Fruit fly (Drosophila melanogaster): Measurements from ENCODE around the gene CG8028.
A peak's percentile ranks its signal among the peaks of the same experiment; 100 is the strongest.

The CG8028 gene

dm6 chrX:19317058-19317767 lies 37.1 kb upstream of the CG8028 start (continued):
- no peak for TF ChIP-seq slp2 (GFP tag; optimal IDR thresholded peaks at IDR 0.05)
- peak; percentile 76 for TF ChIP-seq CG17829 (tag; optimal IDR thresholded peaks at IDR 0.05)
- peak; percentile 70 for TF ChIP-seq CG8388 (GFP tag; optimal IDR thresholded peaks at IDR 0.05)
- no peak for TF ChIP-seq CG1603 (tag; optimal IDR thresholded peaks at IDR 0.05)
- no peak for TF ChIP-seq wek (GFP tag; optimal IDR thresholded peaks at IDR 0.05)
- TF ChIP-seq lov (optimal IDR thresholded peaks at IDR 0.05), result no peak
- TF ChIP-seq lov (GFP tag; IDR thresholded peaks at IDR 0.05), result no peak
- TF ChIP-seq CG17385 (GFP tag; optimal IDR thresholded peaks at IDR 0.05), result peak; percentile 62
- TF ChIP-seq CG18262 (tag; optimal IDR thresholded peaks at IDR 0.05), result peak; percentile 76
- peak; percentile 74 for TF ChIP-seq Blimp-1 (GFP tag; optimal IDR thresholded peaks at IDR 0.05)
- TF ChIP-seq Doc2 (GFP tag; IDR thresholded peaks at IDR 0.05), result no peak
- no peak for TF ChIP-seq br (optimal IDR thresholded peaks at IDR 0.05)
- peak; percentile 23 for TF ChIP-seq CG1602 (GFP tag; optimal IDR thresholded peaks at IDR 0.05)
- peak; percentile 6 for TF ChIP-seq CG15601 (tag; optimal IDR thresholded peaks at IDR 0.05)
- TF ChIP-seq sqz (GFP tag; optimal IDR thresholded peaks at IDR 0.05), result no peak
- no peak for TF ChIP-seq pan (optimal IDR thresholded peaks at IDR 0.05)
- peak in 1 of 2 experiments; percentile 50 for TF ChIP-seq pan (GFP tag; optimal IDR thresholded peaks at IDR 0.05 in 1 of 2, IDR thresholded peaks at IDR 0.05 in 1 of 2)
- TF ChIP-seq HLHmδ (GFP tag; optimal IDR thresholded peaks at IDR 0.05), result no peak
- peak; percentile 50 for TF ChIP-seq Fer3 (tag; optimal IDR thresholded peaks at IDR 0.05)
- TF ChIP-seq Ravus (GFP tag; IDR thresholded peaks at IDR 0.05), result no peak; the same call in 1 of the 2 replicates
- TF ChIP-seq sr (GFP tag; IDR thresholded peaks at IDR 0.05), result no peak
- no peak for TF ChIP-seq YL-1 (GFP tag; optimal IDR thresholded peaks at IDR 0.05)
- peak; percentile 69 for TF ChIP-seq CG10267 (tag; optimal IDR thresholded peaks at IDR 0.05)
- TF ChIP-seq CG33213 (GFP tag; optimal IDR thresholded peaks at IDR 0.05), result no peak
- no peak for TF ChIP-seq CG3065 (GFP tag; optimal IDR thresholded peaks at IDR 0.05)
- peak; percentile 69 for TF ChIP-seq Oli (tag; optimal IDR thresholded peaks at IDR 0.05)
- peak; percentile 71 for TF ChIP-seq vvl (GFP tag; IDR thresholded peaks at IDR 0.05)
- no peak for TF ChIP-seq usp (GFP tag; optimal IDR thresholded peaks at IDR 0.05)
- peak; percentile 56 for TF ChIP-seq CG14710 (tag; optimal IDR thresholded peaks at IDR 0.05)
- TF ChIP-seq CG8944 (GFP tag; optimal IDR thresholded peaks at IDR 0.05), result no peak
- peak; percentile 64 for TF ChIP-seq sob (GFP tag; IDR thresholded peaks at IDR 0.05)
- peak; percentile 82 for TF ChIP-seq PHDP (tag; optimal IDR thresholded peaks at IDR 0.05)
- peak; percentile 36 for TF ChIP-seq CG4424 (GFP tag; optimal IDR thresholded peaks at IDR 0.05)
- TF ChIP-seq CG16779 (GFP tag; IDR thresholded peaks at IDR 0.05), result no peak
- TF ChIP-seq scrt (GFP tag; optimal IDR thresholded peaks at IDR 0.05), result peak; percentile 37
- TF ChIP-seq CG9727 (GFP tag; optimal IDR thresholded peaks at IDR 0.05), result peak; percentile 70
- 0 out of 2 replicates have a peak, but pooled peaks have one; percentile 18 for TF ChIP-seq CG4404 (GFP tag; IDR thresholded peaks at IDR 0.05)
- TF ChIP-seq mld (GFP tag; IDR thresholded peaks at IDR 0.05; ENCODE audit: partially characterized antibody), result no peak
- 0 out of 2 replicates have a peak, but pooled peaks have one; percentile 10 for TF ChIP-seq Drgx (GFP tag; IDR thresholded peaks at IDR 0.05)
- peak; percentile 13 for TF ChIP-seq CG30020 (tag; optimal IDR thresholded peaks at IDR 0.05)
- TF ChIP-seq CG2875 (GFP tag; optimal IDR thresholded peaks at IDR 0.05), result peak; percentile 13
- no peak for TF ChIP-seq rib (GFP tag; IDR thresholded peaks at IDR 0.05)
- TF ChIP-seq CG7372 (GFP tag; IDR thresholded peaks at IDR 0.05), result no peak
- TF ChIP-seq CG11085 (GFP tag; IDR thresholded peaks at IDR 0.05), result no peak
- TF ChIP-seq CG9817 (tag; optimal IDR thresholded peaks at IDR 0.05), result peak; percentile 26
- TF ChIP-seq CG17912 (GFP tag; optimal IDR thresholded peaks at IDR 0.05), result no peak
- no peak for TF ChIP-seq CG9797 (GFP tag; optimal IDR thresholded peaks at IDR 0.05)
- no peak for TF ChIP-seq Hey (tag; optimal IDR thresholded peaks at IDR 0.05)
- peak; percentile 37 for TF ChIP-seq CG6683 (GFP tag; optimal IDR thresholded peaks at IDR 0.05)
- no peak for TF ChIP-seq ase (GFP tag; IDR thresholded peaks at IDR 0.05)
